Worm (Caenorhabditis elegans) whole organism, dauer: ENCODE results near the gene JC8.16.

Experiments
- unc-62 ChIP-seq: sonication (generic microtip); optimal IDR thresholded peaks from 2 replicates; lab custom pipeline; 2017; ENCODE audit warnings: missing biosample characterization, missing genetic modification reagents, missing genetic modification characterization

The JC8.16 gene

ce11 chrIV:13258872-13259271 lies at the start of gene JC8.16:
Gene JC8.16, plus strand, starts transcription at chrIV:13259172.
- TF ChIP-seq unc-62 = no peak

ce11 chrIV:13209566-13209965 lies 49.4 kb upstream of the JC8.16 start, which contains the start of gene C48D1.9:
Gene C48D1.9, minus strand, starts transcription at chrIV:13209666.
- TF ChIP-seq unc-62 = no peak

ce11 chrIV:13214466-13214865 lies 44.5 kb upstream of the JC8.16 start, which contains the start of gene cho-1:
Gene cho-1, minus strand, starts transcription at chrIV:13214566.
- no peak for TF ChIP-seq unc-62

ce11 chrIV:13220594-13220993 lies 38.4 kb upstream of the JC8.16 start:
- no peak for TF ChIP-seq unc-62

ce11 chrIV:13221657-13222056 lies 37.3 kb upstream of the JC8.16 start, which contains the start of gene C48D1.5:
Gene C48D1.5, plus strand, starts transcription at chrIV:13221957.
- no peak for TF ChIP-seq unc-62

ce11 chrIV:13231393-13231792 lies 27.6 kb upstream of the JC8.16 start:
- no peak for TF ChIP-seq unc-62

- TF ChIP-seq unc-62 = no peak
Observed at ce11 chrIV:13236485-13236884, 22.5 kb upstream of the JC8.16 start, which contains the start of gene pwp-1. Gene pwp-1, minus strand, starts transcription at chrIV:13236585.

ce11 chrIV:13238943-13239861 lies 19.8 kb upstream of the JC8.16 start, which contains the start of gene tag-115:
Gene tag-115, minus strand, starts transcription at chrIV:13239414.
- TF ChIP-seq unc-62 = no peak

ce11 chrIV:13240078-13240841 lies 18.7 kb upstream of the JC8.16 start, which contains the start of gene rpl-12:
Gene rpl-12, minus strand, starts transcription at chrIV:13240651.
- TF ChIP-seq unc-62 = no peak

ce11 chrIV:13240842-13241143 lies 18.2 kb upstream of the JC8.16 start, which contains the start of gene lin-54:
Gene lin-54, plus strand, starts transcription at chrIV:13241044.
- TF ChIP-seq unc-62 = no peak

- no peak for TF ChIP-seq unc-62
Observed at ce11 chrIV:13241340-13241739, 17.6 kb upstream of the JC8.16 start.

- no peak for TF ChIP-seq unc-62
Observed at ce11 chrIV:13243375-13243774, 15.6 kb upstream of the JC8.16 start, which contains the start of gene JC8.4. Gene JC8.4, plus strand, starts transcription at chrIV:13243675.

ce11 chrIV:13244024-13244423 lies 14.9 kb upstream of the JC8.16 start, which contains the start of gene cox-11:
Gene cox-11, plus strand, starts transcription at chrIV:13244324.
- TF ChIP-seq unc-62 = no peak

ce11 chrIV:13246961-13247360 lies 12.0 kb upstream of the JC8.16 start, which contains the start of gene JC8.7:
Gene JC8.7, plus strand, starts transcription at chrIV:13247261.
- TF ChIP-seq unc-62 = no peak

ce11 chrIV:13247780-13248179 lies 11.2 kb upstream of the JC8.16 start:
- TF ChIP-seq unc-62 = no peak

ce11 chrIV:13250243-13250642 lies 8.7 kb upstream of the JC8.16 start:
- TF ChIP-seq unc-62 = no peak

- TF ChIP-seq unc-62 = no peak
Observed at ce11 chrIV:13252211-13252610, 6.8 kb upstream of the JC8.16 start, which contains the start of gene ttr-51. Gene ttr-51, minus strand, starts transcription at chrIV:13252311.
